Fruit fly (Drosophila melanogaster) whole organism, wandering third instar larva: ENCODE measurements around the gene CG13023.
A peak's percentile ranks its signal among the peaks of the same experiment; 100 is the strongest.

Experiments used
- Abd-B ChIP-seq: fragments of >200 bp; optimal IDR thresholded peaks from 2 replicates; lab custom pipeline; 2017; ENCODE audit warnings: missing biosample characterization, missing genetic modification characterization
- CG9705 ChIP-seq: fragments of 200-800 bp; sonication (Bioruptor generic); optimal IDR thresholded peaks from 2 replicates; lab custom pipeline; 2018; ENCODE audit warnings: missing biosample characterization, mild to moderate bottlenecking, missing genetic modification characterization
- CrebA ChIP-seq: fragments of 200-800 bp; sonication (Bioruptor generic); optimal IDR thresholded peaks from 2 replicates; lab custom pipeline; 2016; ENCODE audit warnings: missing biosample characterization, mild to moderate bottlenecking, missing genetic modification characterization, borderline replicate concordance
- Dfd ChIP-seq: fragments of >200 bp; optimal IDR thresholded peaks from 2 replicates; lab custom pipeline; 2017; ENCODE audit warnings: missing biosample characterization, missing genetic modification characterization
- GATAd ChIP-seq: sonication (Bioruptor generic); optimal IDR thresholded peaks from 2 replicates; lab custom pipeline; 2016; ENCODE audit warnings: missing biosample characterization, missing genetic modification characterization
- HLH106 ChIP-seq: fragments of 200-800 bp; optimal IDR thresholded peaks from 3 replicates; lab custom pipeline; 2019; ENCODE audit warnings: missing biosample characterization, mild to moderate bottlenecking, missing genetic modification characterization, moderate library complexity
- Hnf4 ChIP-seq: fragments of 200-800 bp; sonication (Bioruptor generic); optimal IDR thresholded peaks from 2 replicates; lab custom pipeline; 2016; ENCODE audit warnings: missing biosample characterization, mild to moderate bottlenecking, missing genetic modification characterization
- Hr83 ChIP-seq: fragments of 200-300 bp; sonication (Bioruptor generic); optimal IDR thresholded peaks from 2 replicates; lab custom pipeline; 2016; ENCODE audit warnings: missing biosample characterization, mild to moderate bottlenecking, missing genetic modification characterization, moderate library complexity; ENCODE audit not compliant: poor library complexity, severe bottlenecking
- Mio ChIP-seq: sonication (Bioruptor generic); optimal IDR thresholded peaks from 2 replicates; lab custom pipeline; 2016; ENCODE audit warnings: missing biosample characterization, missing genetic modification characterization
- Myc ChIP-seq: fragments of >200 bp; optimal IDR thresholded peaks from 2 replicates; lab custom pipeline; 2017
- N ChIP-seq: fragments of >200 bp; optimal IDR thresholded peaks from 2 replicates; lab custom pipeline; 2018; ENCODE audit warnings: missing biosample characterization, missing external identifiers, missing genetic modification characterization
- OdsH ChIP-seq: fragments of 200-800 bp; sonication (Bioruptor generic); optimal IDR thresholded peaks from 2 replicates; lab custom pipeline; 2016; ENCODE audit warnings: missing biosample characterization, mild to moderate bottlenecking, missing genetic modification characterization
- Rel ChIP-seq, 2 experiments: fragments of 200-800 bp; sonication (Bioruptor generic) in 1 of 2; optimal IDR thresholded peaks; 2 replicates in 1 of 2; 3 replicates in 1 of 2; lab custom pipeline; 2016 to 2019; ENCODE audit warnings: mild to moderate bottlenecking in 2 of 2, missing biosample characterization in 2 of 2, missing genetic modification characterization in 2 of 2, moderate library complexity in 1 of 2
- Sp1 ChIP-seq: fragments of 200-800 bp; sonication (Bioruptor generic); optimal IDR thresholded peaks from 3 replicates; lab custom pipeline; 2019; ENCODE audit warnings: missing biosample characterization, mild to moderate bottlenecking, missing genetic modification characterization, moderate library complexity
- Vsx2 ChIP-seq: fragments of 200-300, 225-300 bp; sonication (Bioruptor generic); optimal IDR thresholded peaks from 2 replicates; lab custom pipeline; 2018; ENCODE audit warnings: missing biosample characterization, missing genetic modification characterization; ENCODE audit not compliant: partially characterized antibody
- br ChIP-seq: fragments of 200-800 bp; sonication (Bioruptor generic); optimal IDR thresholded peaks from 2 replicates; lab custom pipeline; 2016; ENCODE audit warnings: missing biosample characterization, missing genetic modification characterization
- brk ChIP-seq: fragments of 200-800 bp; sonication (Bioruptor generic); optimal IDR thresholded peaks from 2 replicates; lab custom pipeline; 2016; ENCODE audit warnings: missing biosample characterization, mild to moderate bottlenecking, missing genetic modification characterization
- dl ChIP-seq, 2 experiments: fragments of 175-275, 200-275 bp in 1 of 2; fragments of 200-275 bp in 1 of 2; sonication (Bioruptor generic); optimal IDR thresholded peaks; lab custom pipeline; 2018; ENCODE audit warnings: mild to moderate bottlenecking in 2 of 2, missing biosample characterization in 2 of 2, missing genetic modification characterization in 2 of 2, moderate library complexity in 2 of 2; ENCODE audit not compliant: partially characterized antibody in 2 of 2, insufficient read depth in 1 of 2
- dmrt93B ChIP-seq: fragments of 200-800 bp; sonication (Bioruptor generic); optimal IDR thresholded peaks from 2 replicates; lab custom pipeline; 2018; ENCODE audit warnings: missing biosample characterization, mild to moderate bottlenecking, missing genetic modification characterization
- dsf ChIP-seq: sonication (Bioruptor generic); optimal IDR thresholded peaks from 2 replicates; lab custom pipeline; 2016; ENCODE audit warnings: missing biosample characterization, missing genetic modification characterization, borderline replicate concordance
- ey ChIP-seq: fragments of 200-800 bp; sonication (Bioruptor generic); optimal IDR thresholded peaks from 2 replicates; lab custom pipeline; 2016; ENCODE audit warnings: missing biosample characterization, missing genetic modification characterization
- foxo ChIP-seq, 2 experiments: fragments of 200-800 bp; sonication (Bioruptor generic); optimal IDR thresholded peaks; 2 replicates in 1 of 2; 3 replicates in 1 of 2; lab custom pipeline; 2016 to 2017; ENCODE audit warnings: missing biosample characterization in 2 of 2, missing genetic modification characterization in 2 of 2
- fru ChIP-seq: fragments of 200-800 bp; sonication (Bioruptor generic); optimal IDR thresholded peaks from 3 replicates; lab custom pipeline; 2016; ENCODE audit warnings: missing biosample characterization, mild to moderate bottlenecking, missing genetic modification characterization
- h ChIP-seq: fragments of 200-800 bp; sonication (Bioruptor generic); optimal IDR thresholded peaks from 3 replicates; lab custom pipeline; 2016; ENCODE audit warnings: missing biosample characterization, mild to moderate bottlenecking, missing genetic modification characterization
- jim ChIP-seq: fragments of 175-275, 200-325 bp; sonication (Bioruptor generic); optimal IDR thresholded peaks from 2 replicates; lab custom pipeline; 2016; ENCODE audit warnings: missing biosample characterization, mild to moderate bottlenecking, missing genetic modification characterization
- lola ChIP-seq: fragments of >200 bp; optimal IDR thresholded peaks from 2 replicates; lab custom pipeline; 2017; ENCODE audit warnings: missing biosample characterization, missing genetic modification characterization
- pan ChIP-seq: fragments of >200 bp; optimal IDR thresholded peaks from 2 replicates; lab custom pipeline; 2017
- psq ChIP-seq: fragments of 200-800 bp; sonication (Bioruptor generic); optimal IDR thresholded peaks from 3 replicates; lab custom pipeline; 2017; ENCODE audit warnings: missing biosample characterization, mild to moderate bottlenecking, missing genetic modification characterization, moderate library complexity
- rgr ChIP-seq: fragments of 200-800 bp; sonication (Bioruptor generic); optimal IDR thresholded peaks from 3 replicates; lab custom pipeline; 2016; ENCODE audit warnings: missing biosample characterization, mild to moderate bottlenecking, missing genetic modification characterization
- sage ChIP-seq: fragments of 200-800 bp; sonication (Bioruptor generic); optimal IDR thresholded peaks from 2 replicates; lab custom pipeline; 2016; ENCODE audit warnings: missing biosample characterization, mild to moderate bottlenecking, missing genetic modification characterization
- tai ChIP-seq: sonication (Bioruptor generic); optimal IDR thresholded peaks from 2 replicates; lab custom pipeline; 2016; ENCODE audit warnings: missing biosample characterization, missing genetic modification characterization
- usp ChIP-seq: fragments of >200 bp; optimal IDR thresholded peaks from 2 replicates; lab custom pipeline; 2017; ENCODE audit warnings: missing biosample characterization, missing genetic modification characterization
- woc ChIP-seq: sonication (Bioruptor generic); optimal IDR thresholded peaks from 2 replicates; lab custom pipeline; 2016; ENCODE audit warnings: missing biosample characterization, mild to moderate bottlenecking, missing genetic modification characterization

Gene CG13023

DNA sequence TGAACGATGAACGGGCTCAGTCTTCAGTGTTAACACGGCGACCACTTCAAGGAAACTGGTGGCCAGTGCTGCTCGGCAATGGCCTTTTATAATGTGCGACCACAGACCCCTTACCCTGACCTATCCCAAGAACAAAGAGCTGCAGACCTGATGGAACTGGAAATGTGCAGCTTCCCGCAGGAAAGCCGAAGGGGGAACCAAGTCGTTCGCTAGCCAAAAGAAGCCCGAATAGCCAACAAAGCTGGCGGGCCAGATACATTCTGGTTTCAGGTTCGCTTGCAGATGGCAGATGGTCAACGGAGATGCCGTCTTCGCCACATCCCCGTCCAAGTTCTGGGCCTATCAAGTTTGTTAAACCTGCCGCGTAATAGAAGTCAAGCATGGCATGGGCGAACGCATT lies at the start of gene CG13023:
TSS of gene CG13023 (minus strand) at position 60 of the 400 bp plus-strand sequence.
- TF ChIP-seq rgr (GFP tag; lab: Kevin White, UChicago): no peak
- no peak for TF ChIP-seq brk (GFP tag; lab: Kevin White, UChicago)
- no peak for TF ChIP-seq Vsx2 (GFP tag; lab: Kevin White, UChicago)
- no peak for TF ChIP-seq Myc (lab: Kevin White, UChicago)
- TF ChIP-seq usp (GFP tag; lab: Kevin White, UChicago): no peak
- no peak for TF ChIP-seq pan (lab: Kevin White, UChicago)
- TF ChIP-seq ey (GFP tag; lab: Kevin White, UChicago): no peak
- TF ChIP-seq dmrt93B: no peak
- no peak for TF ChIP-seq psq (GFP tag; lab: Kevin White, UChicago)
- no peak for TF ChIP-seq tai
- TF ChIP-seq Hnf4 (GFP tag; lab: Kevin White, UChicago): no peak
- no peak for TF ChIP-seq Mio (GFP tag; lab: Kevin White, UChicago)
- TF ChIP-seq Sp1 (GFP tag; lab: Kevin White, UChicago): no peak
- no peak for TF ChIP-seq Dfd
- TF ChIP-seq HLH106 (tag; lab: Kevin White, UChicago): no peak
- no peak for TF ChIP-seq fru (GFP tag; lab: Kevin White, UChicago)
- TF ChIP-seq, all 38 proteins: peak for 0

DNA sequence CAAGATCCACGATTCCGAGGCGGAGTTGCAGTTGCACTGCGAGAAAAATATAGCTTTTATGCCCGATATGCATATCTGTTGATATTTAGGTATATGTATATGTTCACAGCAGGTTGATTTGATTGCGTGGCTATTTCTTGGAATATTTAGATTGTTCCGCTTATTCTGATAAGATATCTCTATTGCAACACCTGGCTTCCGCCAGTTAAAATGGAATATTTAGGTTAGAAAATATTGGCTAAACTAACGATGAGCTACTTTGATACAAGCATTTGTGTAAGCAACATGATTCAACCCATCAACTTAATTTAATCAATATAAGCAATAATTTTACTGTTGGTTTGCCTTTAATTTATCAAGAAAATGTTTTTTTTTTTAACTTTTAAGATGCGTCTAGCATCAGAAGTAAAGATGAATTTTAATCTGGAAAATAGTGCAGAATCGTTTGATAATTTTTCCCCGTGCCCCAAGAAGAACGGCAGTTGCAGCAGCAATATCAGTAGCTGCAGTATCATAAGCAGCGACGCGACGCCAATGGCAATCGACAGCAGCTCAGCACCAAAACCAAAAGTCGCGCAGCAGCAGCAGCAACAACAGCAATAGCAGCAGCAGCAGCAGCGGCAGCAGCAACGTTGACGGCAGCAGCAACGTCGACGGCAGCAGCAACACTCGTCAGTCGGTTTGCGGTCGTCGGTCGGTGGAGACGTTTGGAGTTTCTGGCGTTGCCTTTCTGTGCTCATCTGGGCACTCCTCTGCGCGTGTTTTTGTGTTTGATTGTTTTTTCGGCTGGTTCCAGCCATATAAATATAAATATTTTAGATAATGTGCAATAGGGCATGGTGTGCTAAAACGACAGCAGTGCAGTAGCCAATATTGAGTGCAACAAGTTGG lies 48.6 kb upstream of the CG13023 start:
- TF ChIP-seq Dfd (peak; percentile 80), h (GFP tag; lab: Kevin White, UChicago) (peak; percentile 43), rgr (GFP tag; lab: Kevin White, UChicago) (peak; percentile 21), psq (GFP tag; lab: Kevin White, UChicago) (peak; percentile 80), Hr83 (GFP tag; lab: Kevin White, UChicago) (peak; percentile 18), lola (GFP tag; lab: Kevin White, UChicago) (no peak), Hnf4 (GFP tag; lab: Kevin White, UChicago) (peak; percentile 27), foxo (GFP tag; optimal IDR thresholded peaks at IDR 0.05; lab: Kevin White, UChicago) (peak in 1 of 2 experiments; percentile 68), jim (GFP tag; lab: Kevin White, UChicago) (no peak), Mio (GFP tag; lab: Kevin White, UChicago) (no peak), dmrt93B (peak; percentile 54), tai (peak; percentile 33), dl (GFP tag; optimal IDR thresholded peaks at IDR 0.05; lab: Kevin White, UChicago; ENCODE audit: insufficient read depth in 1 of 2, partially characterized antibody in 2 of 2) (no peak), ey (GFP tag; lab: Kevin White, UChicago) (peak; percentile 58), brk (GFP tag; lab: Kevin White, UChicago) (peak; percentile 44), br (GFP tag; lab: Kevin White, UChicago) (peak; percentile 62), HLH106 (tag; lab: Kevin White, UChicago) (peak; percentile 55), OdsH (GFP tag; lab: Kevin White, UChicago) (peak; percentile 50), Abd-B (GFP tag; lab: Kevin White, UChicago) (no peak), CG9705 (GFP tag; lab: Kevin White, UChicago) (peak; percentile 19), woc (peak; percentile 69), sage (GFP tag; lab: Kevin White, UChicago) (no peak), N (GFP tag; lab: Kevin White, UChicago) (no peak), fru (GFP tag; lab: Kevin White, UChicago) (peak; percentile 72), Sp1 (GFP tag; lab: Kevin White, UChicago) (peak; percentile 55)
- TF ChIP-seq, all 38 proteins: peak for 18

DNA sequence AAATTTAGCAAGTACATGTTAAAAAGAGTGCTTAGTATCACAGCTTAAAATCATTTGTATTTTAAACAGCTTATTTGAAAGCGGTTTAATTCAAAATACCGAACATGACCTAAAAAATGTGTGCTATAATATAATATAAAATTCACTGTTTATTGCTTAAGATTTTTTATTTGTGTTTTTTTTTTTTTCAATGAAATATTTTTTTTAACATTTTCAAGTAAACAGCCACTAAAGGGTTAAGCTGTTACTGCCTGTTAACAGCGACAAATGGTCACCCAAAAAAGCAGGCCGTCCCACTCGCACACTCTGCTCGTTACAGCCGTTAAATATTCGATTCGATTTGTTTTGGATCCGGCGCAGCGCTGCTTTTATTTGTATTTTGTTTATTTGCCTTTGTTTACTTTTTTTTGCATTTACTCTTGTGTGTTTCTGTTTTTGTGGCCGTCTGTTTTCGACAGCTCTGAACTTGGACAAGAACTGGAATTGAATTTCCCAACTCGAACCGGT lies 47.5 kb upstream of the CG13023 start:
- TF ChIP-seq psq (GFP tag; lab: Kevin White, UChicago) (no peak), sage (GFP tag; lab: Kevin White, UChicago) (peak; percentile 32), Hr83 (GFP tag; lab: Kevin White, UChicago) (no peak), GATAd (GFP tag; lab: Kevin White, UChicago) (no peak), HLH106 (tag; lab: Kevin White, UChicago) (no peak), CrebA (GFP tag; lab: Kevin White, UChicago) (no peak), dmrt93B (peak; percentile 5), OdsH (GFP tag; lab: Kevin White, UChicago) (peak; percentile 23), dsf (no peak), woc (peak; percentile 64), brk (GFP tag; lab: Kevin White, UChicago) (peak; percentile 53), CG9705 (GFP tag; lab: Kevin White, UChicago) (peak; percentile 26), ey (GFP tag; lab: Kevin White, UChicago) (no peak), Hnf4 (GFP tag; lab: Kevin White, UChicago) (peak; percentile 14), Rel (GFP tag; optimal IDR thresholded peaks at IDR 0.05; lab: Kevin White, UChicago) (peak; percentile 49), Rel (tag; optimal IDR thresholded peaks at IDR 0.05; lab: Kevin White, UChicago) (peak; percentile 27), fru (GFP tag; lab: Kevin White, UChicago) (peak; percentile 65), foxo (GFP tag; optimal IDR thresholded peaks at IDR 0.05; lab: Kevin White, UChicago) (peak; percentile 1 to 47), h (GFP tag; lab: Kevin White, UChicago) (peak; percentile 50), jim (GFP tag; lab: Kevin White, UChicago) (no peak), tai (peak; percentile 49), lola (GFP tag; lab: Kevin White, UChicago) (no peak)
- TF ChIP-seq, all 38 proteins: peak for 12
